Worm (Caenorhabditis elegans) whole organism, late embryonic: ENCODE data around the gene srbc-59.
A peak's percentile ranks its signal among the peaks of the same experiment; 100 is the strongest.

ENCODE experiments used
- ceh-6 ChIP-seq: fragments of 200-800 bp; sonication (Bioruptor generic); optimal IDR thresholded peaks from 2 replicates; lab custom pipeline; 2018; ENCODE audit warnings: mild to moderate bottlenecking, missing genetic modification characterization, missing compliant biosample characterization
- hlh-30 ChIP-seq: sonication (generic microtip); optimal IDR thresholded peaks from 2 replicates; lab custom pipeline; 2017; ENCODE audit warnings: antibody characterized with exemption, missing genetic modification characterization, missing compliant biosample characterization; ENCODE audit not compliant: insufficient read depth
- pha-4 ChIP-seq: fragments of 150-350 bp; optimal IDR thresholded peaks from 2 replicates; lab custom pipeline; 2018; ENCODE audit warnings: missing biosample characterization, missing genetic modification reagents, missing genetic modification characterization
- tbx-7 ChIP-seq: sonication (generic microtip); optimal IDR thresholded peaks from 2 replicates; lab custom pipeline; 2016; ENCODE audit warnings: missing genotype, missing genetic modification characterization, missing compliant biosample characterization

DNA sequence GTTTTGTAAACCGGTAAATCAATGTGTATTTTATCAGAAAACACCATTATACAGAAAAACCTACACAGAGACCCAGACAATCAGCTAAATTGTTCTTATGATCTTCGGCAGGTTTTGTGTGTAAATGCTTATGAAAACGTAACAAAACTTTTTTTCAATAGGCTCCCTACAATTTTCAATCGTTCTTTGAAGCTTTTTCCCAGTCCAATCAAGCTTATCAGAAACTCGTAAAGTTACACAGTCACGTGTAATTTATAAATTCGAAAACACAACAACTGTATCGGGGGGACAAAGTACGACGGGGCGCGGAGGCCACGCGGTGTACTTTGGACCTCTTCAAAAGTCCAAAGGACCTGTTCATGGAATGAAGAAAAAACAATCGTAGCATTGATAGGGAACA is 48.2 kb upstream of the srbc-59 start:
- TF ChIP-seq pha-4 (tag; lab: Kevin White, UChicago): no peak
- TF ChIP-seq ceh-6 (GFP tag; lab: Kevin White, UChicago): no peak
- TF ChIP-seq hlh-30 (tag; lab: Kevin White, UChicago): peak; percentile 7
- TF ChIP-seq tbx-7 (tag; lab: Kevin White, UChicago): no peak
